Worm (Caenorhabditis elegans) whole organism, L3 larva: Measurements from ENCODE around the gene tmed-1.

ENCODE experiments used
- hmg-11 ChIP-seq: sonication (generic microtip); optimal IDR thresholded peaks from 2 replicates; lab custom pipeline; 2016; ENCODE audit warnings: missing genetic modification characterization, missing compliant biosample characterization
- tbx-2 ChIP-seq: sonication (generic microtip); optimal IDR thresholded peaks from 2 replicates; lab custom pipeline; 2016; ENCODE audit warnings: mild to moderate bottlenecking, missing genetic modification characterization, missing compliant biosample characterization

Gene tmed-1

ce11 chrIV:12029074-12029473 lies 48.9 kb downstream of the tmed-1 start, which contains the start of gene tgn-38:
Gene tgn-38, minus strand, starts transcription at chrIV:12029174.
- TF ChIP-seq hmg-11 (tag; lab: Kevin White, UChicago): no peak
- TF ChIP-seq tbx-2 (tag; lab: Kevin White, UChicago): no peak
